Worm (Caenorhabditis elegans) whole organism, young adult: ENCODE results near the gene F26A1.4.

Experiments used
- B0336.3 ChIP-seq: fragments of 200-800 bp; sonication (Bioruptor generic); IDR thresholded peaks from 2 replicates; pipeline ENCODE4 v1.3.6; 2022; ENCODE audit warnings: missing genetic modification characterization, missing compliant biosample characterization
- C17E4.6 ChIP-seq: fragments of 200-800 bp; sonication (Bioruptor generic); IDR thresholded peaks from 2 replicates; pipeline ENCODE4 v1.3.6; 2022; ENCODE audit warnings: missing genetic modification reagents, missing genetic modification characterization, missing compliant biosample characterization
- F22D6.2 ChIP-seq: sonication (generic microtip); optimal IDR thresholded peaks from 2 replicates; lab custom pipeline; 2016; ENCODE audit warnings: mild to moderate bottlenecking, missing genetic modification characterization, missing compliant biosample characterization
- K12H6.12 ChIP-seq: fragments of 200-800 bp; sonication (Bioruptor generic); optimal IDR thresholded peaks from 2 replicates; lab custom pipeline; 2018; ENCODE audit warnings: mild to moderate bottlenecking, missing genetic modification characterization, missing compliant biosample characterization
- ZK185.1 ChIP-seq: sonication (generic microtip); optimal IDR thresholded peaks from 2 replicates; lab custom pipeline; 2016; ENCODE audit warnings: mild to moderate bottlenecking, missing genetic modification characterization, missing compliant biosample characterization; ENCODE audit not compliant: poor library complexity, severe bottlenecking
- bed-1 ChIP-seq: fragments of 200-800 bp; sonication (Bioruptor generic); IDR thresholded peaks from 2 replicates; pipeline ENCODE4 v1.3.6; 2022; ENCODE audit warnings: missing genetic modification reagents, missing genetic modification characterization, missing compliant biosample characterization
- cebp-1 ChIP-seq, 2 experiments: fragments of 200-800 bp in 1 of 2; sonication (Bioruptor generic) in 1 of 2; sonication (generic microtip) in 1 of 2; IDR thresholded peaks in 1 of 2; optimal IDR thresholded peaks in 1 of 2; 2 replicates each; pipeline versions ENCODE4 v1.3.6 to Lab custom; 2017 to 2022; ENCODE audit warnings: missing compliant biosample characterization in 2 of 2, missing genetic modification characterization in 2 of 2, mild to moderate bottlenecking in 1 of 2, missing genetic modification reagents in 1 of 2, moderate library complexity in 1 of 2
- ceh-100 ChIP-seq: fragments of 200-800 bp; sonication (Bioruptor generic); IDR thresholded peaks from 2 replicates; pipeline ENCODE4 v1.3.6; 2022; ENCODE audit warnings: missing genetic modification reagents, missing genetic modification characterization, missing compliant biosample characterization
- dox-1 ChIP-seq: fragments of 200-800 bp; sonication (Bioruptor generic); IDR thresholded peaks from 2 replicates; pipeline ENCODE4 v1.3.6; 2022; ENCODE audit warnings: missing genetic modification reagents, missing genetic modification characterization, missing compliant biosample characterization
- dpff-1 ChIP-seq: sonication (generic microtip); optimal IDR thresholded peaks from 2 replicates; lab custom pipeline; 2017; ENCODE audit warnings: mild to moderate bottlenecking, missing genetic modification characterization, missing compliant biosample characterization
- hmg-20 ChIP-seq: fragments of 200-800 bp; sonication (Bioruptor generic); IDR thresholded peaks from 2 replicates; pipeline ENCODE4 v1.3.6; 2022; ENCODE audit warnings: missing genetic modification reagents, missing genetic modification characterization, missing compliant biosample characterization
- lin-40 ChIP-seq: sonication (generic microtip); optimal IDR thresholded peaks from 2 replicates; lab custom pipeline; 2016; ENCODE audit warnings: missing genetic modification characterization, mild to moderate bottlenecking, missing compliant biosample characterization, missing genotype, missing genetic modification reagents
- lsy-27 ChIP-seq: sonication (generic microtip); optimal IDR thresholded peaks from 2 replicates; lab custom pipeline; 2017; ENCODE audit warnings: missing genetic modification characterization, mild to moderate bottlenecking, missing compliant biosample characterization, antibody characterized with exemption, missing genotype, borderline replicate concordance; ENCODE audit not compliant: insufficient read depth
- mcd-1 ChIP-seq: fragments of 200-800 bp; sonication (Bioruptor generic); IDR thresholded peaks from 2 replicates; pipeline ENCODE4 v1.3.6; 2022; ENCODE audit warnings: missing genetic modification reagents, missing genetic modification characterization, missing compliant biosample characterization
- mes-4 ChIP-seq: sonication (generic microtip); optimal IDR thresholded peaks from 2 replicates; lab custom pipeline; 2016; ENCODE audit warnings: missing genotype, missing genetic modification characterization, missing compliant biosample characterization
- rec-8 ChIP-seq, 2 experiments: sonication (generic microtip); optimal IDR thresholded peaks; 2 replicates each; lab custom pipeline; 2016; ENCODE audit warnings: mild to moderate bottlenecking in 2 of 2, missing genetic modification characterization in 2 of 2, missing genetic modification reagents in 2 of 2, missing genotype in 2 of 2, missing biosample characterization in 1 of 2, missing compliant biosample characterization in 1 of 2, moderate library complexity in 1 of 2
- sea-2 ChIP-seq: fragments of 200-800 bp; sonication (Bioruptor generic); IDR thresholded peaks from 2 replicates; pipeline ENCODE4 v1.3.6; 2022; ENCODE audit warnings: missing genetic modification characterization, missing compliant biosample characterization
- snpc-1.1 ChIP-seq: sonication (generic microtip); optimal IDR thresholded peaks from 2 replicates; lab custom pipeline; 2017; ENCODE audit warnings: missing genetic modification characterization, mild to moderate bottlenecking, missing compliant biosample characterization, antibody characterized with exemption, moderate library complexity, missing genotype, missing genetic modification reagents; ENCODE audit not compliant: insufficient read depth
- unc-62 ChIP-seq: fragments of 150-350 bp; optimal IDR thresholded peaks from 2 replicates; lab custom pipeline; 2014; ENCODE audit warnings: missing biosample characterization, missing genetic modification reagents, missing genetic modification characterization
- ztf-26 ChIP-seq: sonication (generic microtip); optimal IDR thresholded peaks from 2 replicates; lab custom pipeline; 2017; ENCODE audit warnings: missing genetic modification characterization, missing compliant biosample characterization

F26A1.4 gene

ce11 chrIII:4866762-4867161, 49.4 kb downstream of the F26A1.4 start, which contains the start of gene C35D10.17:
TSS of gene C35D10.17 (plus strand) at chrIII:4867062.
- no peak for TF ChIP-seq hmg-20 (GFP tag; lab: Robert Waterston, UW)
- no peak for TF ChIP-seq rec-8 (tag; optimal IDR thresholded peaks at IDR 0.05; lab: Kevin White, UChicago)
- no peak for TF ChIP-seq lsy-27 (tag; lab: Kevin White, UChicago)
- no peak for TF ChIP-seq lin-40 (tag; lab: Kevin White, UChicago)
- no peak for TF ChIP-seq dox-1 (GFP tag; lab: Robert Waterston, UW)
- no peak for TF ChIP-seq snpc-1.1 (tag; lab: Kevin White, UChicago)
- no peak for TF ChIP-seq sea-2 (GFP tag; lab: Robert Waterston, UW)
- TF ChIP-seq ZK185.1 (tag; lab: Kevin White, UChicago), result no peak

ce11 chrIII:4868643-4869042, 51.3 kb downstream of the F26A1.4 start, which contains the start of the genes msd-4 and C35D10.3:
TSS of gene msd-4 (minus strand) at chrIII:4868743.
TSS of gene C35D10.3 (plus strand) at chrIII:4868921.
- TF ChIP-seq F22D6.2 (tag; lab: Kevin White, UChicago) (no peak), C17E4.6 (GFP tag; lab: Robert Waterston, UW) (no peak), ztf-26 (tag; lab: Kevin White, UChicago) (no peak), K12H6.12 (tag; lab: Kevin White, UChicago) (no peak), mcd-1 (GFP tag; lab: Robert Waterston, UW) (no peak), B0336.3 (no peak), unc-62 (GFP tag; lab: Kevin White, UChicago) (no peak), ceh-100 (GFP tag; lab: Robert Waterston, UW) (no peak), dpff-1 (tag; lab: Kevin White, UChicago) (no peak), cebp-1 (GFP tag; IDR thresholded peaks at IDR 0.05; lab: Robert Waterston, UW) (no peak), cebp-1 (tag; optimal IDR thresholded peaks at IDR 0.05; lab: Kevin White, UChicago) (no peak), mes-4 (tag; lab: Kevin White, UChicago) (no peak), bed-1 (GFP tag; lab: Robert Waterston, UW) (no peak)
